Worm (Caenorhabditis elegans): ENCODE measurements around the gene gldi-3.

gldi-3 gene

ce11 chrII:9280048-9280772 lies at the start of gene gldi-3:
Gene gldi-3 (minus strand): TSS chrII:9280098.
- TF ChIP-seq unc-55 (GFP tag; optimal IDR thresholded peaks at IDR 0.05) = no peak

ce11 chrII:9329474-9329873 lies 49.6 kb upstream of the gldi-3 start, which contains the start of gene wbp-2:
Gene wbp-2 (plus strand): TSS chrII:9329774.
- TF ChIP-seq pha-4 (tag; optimal IDR thresholded peaks at IDR 0.05) = no peak

- TF ChIP-seq che-1 (tag; optimal IDR thresholded peaks at IDR 0.05) = no peak
- TF ChIP-seq hlh-30 (tag; optimal IDR thresholded peaks at IDR 0.05; ENCODE audit: insufficient read depth) = no peak
- TF ChIP-seq ceh-30 (tag; optimal IDR thresholded peaks at IDR 0.05) = no peak
- no peak for TF ChIP-seq pat-9 (tag; optimal IDR thresholded peaks at IDR 0.05)
- no peak for TF ChIP-seq hlh-15 (tag; optimal IDR thresholded peaks at IDR 0.05)
- TF ChIP-seq T23F11.4 (GFP tag; optimal IDR thresholded peaks at IDR 0.05) = no peak
- TF ChIP-seq dmd-4 (tag; optimal IDR thresholded peaks at IDR 0.05; ENCODE audit: borderline replicate concordance) = no peak
- no peak for TF ChIP-seq ceh-24 (tag; optimal IDR thresholded peaks at IDR 0.05)
- no peak for TF ChIP-seq ceh-22 (tag; optimal IDR thresholded peaks at IDR 0.05)
- no peak for TF ChIP-seq sox-2 (GFP tag; IDR thresholded peaks at IDR 0.05)
- no peak for TF ChIP-seq hlh-6 (tag; optimal IDR thresholded peaks at IDR 0.05)
- TF ChIP-seq mec-3 (tag; optimal IDR thresholded peaks at IDR 0.05; ENCODE audit: borderline replicate concordance) = no peak
- no peak for TF ChIP-seq C38D4.7 (GFP tag; optimal IDR thresholded peaks at IDR 0.05)
- TF ChIP-seq pag-3 (tag; optimal IDR thresholded peaks at IDR 0.05; ENCODE audit: borderline replicate concordance) = no peak
- no peak for TF ChIP-seq sox-4 (tag; optimal IDR thresholded peaks at IDR 0.05)
- TF ChIP-seq K09A11.1 (tag; optimal IDR thresholded peaks at IDR 0.05; ENCODE audit: insufficient read depth) = no peak
- TF ChIP-seq rnt-1 (tag; optimal IDR thresholded peaks at IDR 0.05) = no peak
- TF ChIP-seq pqm-1 (tag; optimal IDR thresholded peaks at IDR 0.05) = no peak
These were observed 45.7 kb upstream of the gldi-3 start for ce11 chrII:9325555-9325954.

- TF ChIP-seq unc-55 (GFP tag; optimal IDR thresholded peaks at IDR 0.05) (peak; percentile 2), T23F11.4 (GFP tag; optimal IDR thresholded peaks at IDR 0.05) (no peak), ceh-34 (tag; optimal IDR thresholded peaks at IDR 0.05) (peak; percentile 41), tbx-7 (tag; optimal IDR thresholded peaks at IDR 0.05) (no peak)
These were observed 45.0 kb upstream of the gldi-3 start, which contains the start of gene eat-3 for ce11 chrII:9324824-9325351. Gene eat-3 (plus strand): TSS chrII:9324874.

- TF ChIP-seq unc-3 (GFP tag; conservative IDR thresholded peaks at IDR 0.05) (no peak), unc-3 (tag; optimal IDR thresholded peaks at IDR 0.05) (no peak), ceh-9 (tag; optimal IDR thresholded peaks at IDR 0.05) (no peak), zip-5 (tag; optimal IDR thresholded peaks at IDR 0.05) (no peak), elt-2 (tag; optimal IDR thresholded peaks at IDR 0.05) (no peak), madf-2 (tag; optimal IDR thresholded peaks at IDR 0.05) (no peak), mec-3 (tag; optimal IDR thresholded peaks at IDR 0.05; ENCODE audit: borderline replicate concordance) (no peak), odd-2 (tag; optimal IDR thresholded peaks at IDR 0.05) (no peak), ceh-6 (GFP tag; optimal IDR thresholded peaks at IDR 0.05) (no peak), C08G9.2 (tag; optimal IDR thresholded peaks at IDR 0.05) (no peak), nfya-1 (tag; optimal IDR thresholded peaks at IDR 0.05) (no peak), lin-11 (tag; optimal IDR thresholded peaks at IDR 0.05) (no peak), fkh-10 (GFP tag; optimal IDR thresholded peaks at IDR 0.05) (no peak), dve-1 (tag; optimal IDR thresholded peaks at IDR 0.05) (no peak), pax-1 (tag; optimal IDR thresholded peaks at IDR 0.05) (no peak), ceh-24 (tag; optimal IDR thresholded peaks at IDR 0.05) (no peak), sdc-2 (tag; optimal IDR thresholded peaks at IDR 0.05) (no peak), T23F11.4 (GFP tag; optimal IDR thresholded peaks at IDR 0.05) (no peak), pros-1 (tag; optimal IDR thresholded peaks at IDR 0.05) (no peak)
These were observed 43.8 kb upstream of the gldi-3 start, which contains the start of gene egli-1 for ce11 chrII:9323660-9324059. Gene egli-1 (plus strand): TSS chrII:9323960.

Data from whole organism, late embryonic.